Fruit fly (Drosophila melanogaster) whole organism, pupa: Measurements from ENCODE around the gene pzg.

Experiments used
- CG10348 ChIP-seq: fragments of 200-800 bp; sonication (Bioruptor generic); IDR thresholded peaks from 2 replicates; pipeline ENCODE4 v1.3.6; 2022; ENCODE audit warnings: missing biosample characterization, missing genetic modification characterization
- CG17806 ChIP-seq: fragments of 200-800 bp; sonication (Bioruptor generic); optimal IDR thresholded peaks from 2 replicates; lab custom pipeline; 2018; ENCODE audit warnings: missing biosample characterization, mild to moderate bottlenecking, missing genetic modification characterization, moderate library complexity
- CG32121 ChIP-seq: fragments of 200-800 bp; sonication (Bioruptor generic); IDR thresholded peaks from 2 replicates; pipeline ENCODE4 v1.3.6; 2022; ENCODE audit warnings: missing biosample characterization, missing genetic modification characterization
- CG4496 ChIP-seq: fragments of 200-800 bp; sonication (Bioruptor generic); IDR thresholded peaks from 3 replicates; pipeline ENCODE4 v1.3.6; 2022; ENCODE audit warnings: missing biosample characterization, missing genetic modification characterization
- CG8301 ChIP-seq: fragments of 200-800 bp; sonication (Bioruptor generic); optimal IDR thresholded peaks from 2 replicates; lab custom pipeline; 2018; ENCODE audit warnings: missing biosample characterization, mild to moderate bottlenecking, missing genetic modification characterization
- CG9948 ChIP-seq: fragments of 200-800 bp; sonication (Bioruptor generic); optimal IDR thresholded peaks from 2 replicates; lab custom pipeline; 2018; ENCODE audit warnings: missing biosample characterization, mild to moderate bottlenecking, missing genetic modification characterization, moderate library complexity
- EcR ChIP-seq: fragments of 200-800 bp; sonication (Bioruptor generic); optimal IDR thresholded peaks from 3 replicates; lab custom pipeline; 2019; ENCODE audit warnings: missing biosample characterization, missing genetic modification characterization, mild to moderate bottlenecking, moderate library complexity, missing genetic modification reagents
- Ets98B ChIP-seq: fragments of 200-800 bp; sonication (Bioruptor generic); IDR thresholded peaks from 2 replicates; pipeline ENCODE4 v1.3.6; 2022; ENCODE audit warnings: missing biosample characterization, missing genetic modification characterization
- Snoo ChIP-seq: fragments of 200-800 bp; sonication (Bioruptor generic); optimal IDR thresholded peaks from 3 replicates; lab custom pipeline; 2017; ENCODE audit warnings: missing biosample characterization, mild to moderate bottlenecking, missing genetic modification characterization, inconsistent platforms
- gl ChIP-seq: fragments of 200-800 bp; sonication (Bioruptor generic); optimal IDR thresholded peaks from 2 replicates; lab custom pipeline; 2018; ENCODE audit warnings: missing biosample characterization, mild to moderate bottlenecking, missing genetic modification characterization
- rn ChIP-seq: fragments of 200-800 bp; sonication (Bioruptor generic); IDR thresholded peaks from 2 replicates; pipeline ENCODE4 v1.3.6; 2022; ENCODE audit warnings: missing biosample characterization, missing genetic modification characterization

- TF ChIP-seq CG17806 (tag; lab: Kevin White, UChicago) (no peak), rn (GFP tag; lab: Robert Waterston, UW) (no peak), Snoo (tag; lab: Kevin White, UChicago) (peak; percentile 53), Ets98B (GFP tag; lab: Robert Waterston, UW) (peak; percentile 28; the same call in 1 of the 2 replicates), CG9948 (tag; lab: Kevin White, UChicago) (peak; percentile 23), CG8301 (tag; lab: Kevin White, UChicago) (no peak), CG32121 (GFP tag; lab: Robert Waterston, UW) (peak; percentile 39; the same call in 1 of the 2 replicates), gl (tag; lab: Kevin White, UChicago) (peak; percentile 43), EcR (GFP tag; lab: Kevin White, UChicago) (peak; percentile 67), CG4496 (GFP tag; lab: Robert Waterston, UW) (peak; percentile 81), CG10348 (GFP tag; lab: Robert Waterston, UW) (no peak)
Observed at dm6 chr3L:21279876-21280566, 5.9 kb upstream of the pzg start, which contains the start of gene AcCoAS.
